Worm (Caenorhabditis elegans) whole organism, late embryonic: ENCODE data around the gene Y51H4A.6.

Experiments
- ama-1 ChIP-seq: fragments of 150-350 bp; optimal IDR thresholded peaks from 2 replicates; lab custom pipeline; 2014
- dmd-4 ChIP-seq: sonication (generic microtip); optimal IDR thresholded peaks from 2 replicates; lab custom pipeline; 2016; ENCODE audit warnings: borderline replicate concordance, missing genetic modification characterization, missing compliant biosample characterization
- elt-4 ChIP-seq: sonication (generic microtip); optimal IDR thresholded peaks from 2 replicates; lab custom pipeline; 2016; ENCODE audit warnings: missing genetic modification characterization, missing compliant biosample characterization
- npax-4 ChIP-seq: sonication (generic microtip); optimal IDR thresholded peaks from 2 replicates; lab custom pipeline; 2016; ENCODE audit warnings: missing genetic modification characterization, missing compliant biosample characterization
- pax-1 ChIP-seq: fragments of 150-350 bp; optimal IDR thresholded peaks from 2 replicates; lab custom pipeline; 2014; ENCODE audit warnings: missing biosample characterization, missing genetic modification characterization

ce11 chrIV:16503590-16504217, 29.8 kb upstream of the Y51H4A.6 start:
- TF ChIP-seq dmd-4 = no peak
- TF ChIP-seq npax-4 = no peak
- no peak for TF ChIP-seq pax-1 (tag; lab: Kevin White, UChicago)
- TF ChIP-seq ama-1 (lab: Kevin White, UChicago) = no peak
- TF ChIP-seq elt-4 (tag; lab: Kevin White, UChicago) = no peak
